Fruit fly (Drosophila melanogaster): ENCODE data around the gene CG33203.

The CG33203 gene

DNA sequence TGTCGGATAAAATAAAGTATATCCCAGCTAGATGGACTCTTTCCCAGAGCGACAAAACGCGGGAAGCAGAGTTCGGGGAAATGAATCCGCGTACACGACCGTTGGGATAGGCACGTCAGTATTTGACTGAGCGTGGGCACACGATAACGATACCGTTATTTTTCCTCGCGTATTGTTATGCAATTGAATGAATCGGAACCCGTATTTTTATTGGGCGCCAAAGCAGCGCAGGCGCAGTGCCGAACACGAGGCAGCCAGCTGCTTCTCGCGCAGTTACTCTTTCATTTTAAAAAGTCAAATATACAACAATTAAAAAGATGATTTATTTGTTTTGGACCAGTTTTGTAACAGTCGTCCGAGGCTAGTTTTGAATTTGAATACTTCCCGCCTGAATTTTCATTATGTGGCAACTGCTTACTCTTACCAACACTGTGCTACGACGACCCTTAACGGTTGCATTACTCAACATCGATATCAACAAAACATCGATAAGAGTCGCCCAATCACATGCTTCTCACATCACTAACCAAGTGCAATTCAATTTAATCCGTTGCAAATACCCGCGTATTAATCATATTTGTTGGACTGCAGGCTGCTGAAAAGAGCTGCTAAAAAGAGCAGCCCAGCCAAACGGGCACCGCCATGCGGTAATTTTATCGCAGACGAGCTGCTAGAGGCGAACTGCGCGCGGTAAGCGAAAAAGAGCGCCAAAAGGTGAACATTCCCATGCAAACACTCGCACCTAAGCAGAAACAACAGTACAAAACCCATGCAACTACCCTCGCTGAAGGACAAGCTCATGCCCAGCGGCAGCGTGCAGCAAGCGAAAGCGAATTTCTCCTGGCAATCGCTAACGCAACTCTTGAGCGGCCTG lies at the start of gene CG33203, which contains the start of gene Doa:
TSS of gene CG33203 (minus strand) at position 151 of the 874 bp plus-strand sequence.
TSS of gene Doa (plus strand) at position 515 of the 874 bp plus-strand sequence.
- TF ChIP-seq CG12605 (GFP tag; IDR thresholded peaks at IDR 0.05): no peak
- peak; percentile 35; the same call in 1 of the 3 replicates for TF ChIP-seq CG4496 (GFP tag; IDR thresholded peaks at IDR 0.05)
- 0 out of 2 replicates have a peak, but pooled peaks have one; percentile 12 for TF ChIP-seq Ets98B (GFP tag; IDR thresholded peaks at IDR 0.05)
- no peak for TF ChIP-seq Snoo (tag; optimal IDR thresholded peaks at IDR 0.05)

DNA sequence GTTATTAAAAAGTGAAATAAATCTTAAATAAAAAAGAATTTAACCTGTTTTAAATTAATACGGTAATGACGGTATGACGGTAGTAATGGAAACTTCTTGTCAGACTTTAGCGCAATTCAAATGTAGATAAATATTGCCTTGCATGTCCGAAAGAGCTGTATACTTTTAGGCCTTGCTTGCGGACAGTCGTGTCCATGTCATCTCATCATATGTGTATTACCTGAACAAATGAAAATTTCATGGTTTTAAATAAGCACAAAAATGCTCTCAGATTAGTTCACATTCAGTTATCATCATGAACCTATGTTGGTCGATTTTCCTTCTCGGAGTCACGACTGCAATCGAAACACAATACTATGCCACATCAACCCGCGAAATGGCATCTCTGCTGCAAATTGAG lies 35.2 kb upstream of the CG33203 start, which contains the start of gene CG11828:
TSS of gene CG11828 (plus strand) at position 301 of the 400 bp plus-strand sequence.
- TF ChIP-seq gl (tag; optimal IDR thresholded peaks at IDR 0.05) (no peak), CG9948 (tag; optimal IDR thresholded peaks at IDR 0.05) (no peak), CG14655 (GFP tag; optimal IDR thresholded peaks at IDR 0.05) (no peak), Snoo (tag; optimal IDR thresholded peaks at IDR 0.05) (no peak), rn (GFP tag; IDR thresholded peaks at IDR 0.05) (no peak), D1 (tag; optimal IDR thresholded peaks at IDR 0.05) (no peak), EcR (GFP tag; optimal IDR thresholded peaks at IDR 0.05) (no peak), CG17806 (tag; optimal IDR thresholded peaks at IDR 0.05) (no peak), CG13204 (GFP tag; optimal IDR thresholded peaks at IDR 0.05) (no peak), Pif1B (GFP tag; optimal IDR thresholded peaks at IDR 0.05) (no peak), fd96Ca (GFP tag; IDR thresholded peaks at IDR 0.05) (no peak), CG8159 (tag; optimal IDR thresholded peaks at IDR 0.05) (no peak), CG8301 (tag; optimal IDR thresholded peaks at IDR 0.05) (no peak), CG32121 (GFP tag; IDR thresholded peaks at IDR 0.05) (no peak), Ets98B (GFP tag; IDR thresholded peaks at IDR 0.05) (no peak), Pif1A (GFP tag; optimal IDR thresholded peaks at IDR 0.05) (no peak), CG15710 (tag; optimal IDR thresholded peaks at IDR 0.05) (no peak), CG4496 (GFP tag; IDR thresholded peaks at IDR 0.05) (no peak), CG34367 (tag; optimal IDR thresholded peaks at IDR 0.05) (no peak)

DNA sequence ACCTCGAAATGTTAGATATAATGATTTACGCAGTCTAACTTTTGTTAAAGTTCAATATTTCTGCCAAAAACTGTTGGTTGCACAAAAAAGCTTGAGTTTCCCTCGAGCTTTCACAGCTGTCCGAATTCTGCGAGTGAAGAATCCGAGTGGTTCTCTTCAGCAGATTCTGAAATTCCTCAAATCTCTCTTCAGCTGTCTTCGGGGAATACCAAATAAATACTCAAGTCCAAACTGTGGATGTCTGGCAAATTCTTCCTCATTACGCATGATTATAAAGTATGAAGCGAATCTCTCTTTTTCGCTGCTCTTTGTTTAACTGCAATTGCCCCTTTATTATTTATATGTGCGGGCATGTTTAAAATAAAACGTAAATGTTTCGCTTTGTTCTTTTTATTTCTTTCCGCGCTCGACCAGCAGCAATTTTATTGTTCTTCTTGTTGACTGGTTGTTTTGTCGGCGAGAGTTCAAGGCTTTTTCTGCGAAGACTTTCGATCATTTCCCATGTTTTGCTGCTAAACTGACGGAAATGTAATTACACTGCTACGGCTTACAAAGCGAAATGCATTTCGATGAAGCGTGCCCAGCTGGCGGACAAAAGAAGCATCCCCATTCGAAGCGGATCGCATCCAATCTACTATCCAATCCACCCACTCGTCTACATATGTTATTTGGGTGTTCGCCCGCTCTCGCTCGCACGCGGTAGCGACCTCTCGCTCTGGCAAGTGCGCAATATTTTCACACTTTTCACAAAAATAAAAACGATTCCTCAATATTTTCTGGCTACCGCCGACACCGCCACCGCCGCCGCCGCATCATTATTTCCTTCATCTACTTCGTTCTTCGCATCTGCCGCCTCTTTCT lies 26.6 kb upstream of the CG33203 start:
- TF ChIP-seq CG13204 (GFP tag; optimal IDR thresholded peaks at IDR 0.05) (peak; percentile 76), D1 (tag; optimal IDR thresholded peaks at IDR 0.05) (no peak), fd96Ca (GFP tag; IDR thresholded peaks at IDR 0.05) (no peak), CG4496 (GFP tag; IDR thresholded peaks at IDR 0.05) (no peak), CG12605 (GFP tag; IDR thresholded peaks at IDR 0.05) (peak; percentile 71; the same call in 1 of the 2 replicates), rn (GFP tag; IDR thresholded peaks at IDR 0.05) (no peak), EcR (GFP tag; optimal IDR thresholded peaks at IDR 0.05) (peak; percentile 89), Pif1B (GFP tag; optimal IDR thresholded peaks at IDR 0.05) (no peak), CG10348 (GFP tag; IDR thresholded peaks at IDR 0.05) (no peak), CG8301 (tag; optimal IDR thresholded peaks at IDR 0.05) (no peak), CG14655 (GFP tag; optimal IDR thresholded peaks at IDR 0.05) (peak; percentile 72), CG9948 (tag; optimal IDR thresholded peaks at IDR 0.05) (no peak), CG32121 (GFP tag; IDR thresholded peaks at IDR 0.05) (no peak), CG8159 (tag; optimal IDR thresholded peaks at IDR 0.05) (peak; percentile 53), CG15710 (tag; optimal IDR thresholded peaks at IDR 0.05) (peak; percentile 63), CG34367 (tag; optimal IDR thresholded peaks at IDR 0.05) (peak; percentile 59), CG17806 (tag; optimal IDR thresholded peaks at IDR 0.05) (peak; percentile 48), Snoo (tag; optimal IDR thresholded peaks at IDR 0.05) (no peak), gl (tag; optimal IDR thresholded peaks at IDR 0.05) (peak; percentile 90), Pif1A (GFP tag; optimal IDR thresholded peaks at IDR 0.05) (peak; percentile 49), Ets98B (GFP tag; IDR thresholded peaks at IDR 0.05) (no peak; the same call in 1 of the 2 replicates)

DNA sequence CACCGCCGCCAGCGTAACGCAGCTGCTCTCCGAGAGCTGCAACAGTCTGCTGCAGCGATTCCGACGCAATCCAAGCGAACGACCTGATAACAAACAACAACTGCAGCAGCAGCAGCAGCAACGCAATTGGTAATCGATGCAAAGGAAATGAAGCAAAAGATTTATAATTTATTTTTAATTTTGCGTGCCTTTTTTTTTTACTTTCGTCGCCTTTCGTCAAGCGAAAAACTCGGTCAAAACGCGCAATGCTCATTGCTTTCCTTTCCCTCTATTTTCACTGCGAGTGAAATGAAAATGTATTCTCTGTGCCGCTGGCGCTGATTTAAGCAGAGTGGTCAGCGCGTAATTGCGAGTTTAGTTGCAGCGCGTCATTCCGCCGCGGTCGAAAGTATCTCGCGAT lies 25.5 kb upstream of the CG33203 start:
- TF ChIP-seq rn (GFP tag; IDR thresholded peaks at IDR 0.05) (no peak), CG4496 (GFP tag; IDR thresholded peaks at IDR 0.05) (no peak), CG13204 (GFP tag; optimal IDR thresholded peaks at IDR 0.05) (no peak), CG32121 (GFP tag; IDR thresholded peaks at IDR 0.05) (peak; percentile 30; the same call in 1 of the 2 replicates), CG15710 (tag; optimal IDR thresholded peaks at IDR 0.05) (no peak), Snoo (tag; optimal IDR thresholded peaks at IDR 0.05) (no peak), EcR (GFP tag; optimal IDR thresholded peaks at IDR 0.05) (no peak), D1 (tag; optimal IDR thresholded peaks at IDR 0.05) (no peak), Pif1A (GFP tag; optimal IDR thresholded peaks at IDR 0.05) (peak; percentile 1), Pif1B (GFP tag; optimal IDR thresholded peaks at IDR 0.05) (no peak), gl (tag; optimal IDR thresholded peaks at IDR 0.05) (peak; percentile 53), CG9948 (tag; optimal IDR thresholded peaks at IDR 0.05) (no peak), Ets98B (GFP tag; IDR thresholded peaks at IDR 0.05) (no peak), CG8159 (tag; optimal IDR thresholded peaks at IDR 0.05) (no peak), CG8301 (tag; optimal IDR thresholded peaks at IDR 0.05) (peak; percentile 39), CG10348 (GFP tag; IDR thresholded peaks at IDR 0.05) (no peak), CG34367 (tag; optimal IDR thresholded peaks at IDR 0.05) (no peak), CG14655 (GFP tag; optimal IDR thresholded peaks at IDR 0.05) (peak; percentile 27), CG17806 (tag; optimal IDR thresholded peaks at IDR 0.05) (no peak), fd96Ca (GFP tag; IDR thresholded peaks at IDR 0.05) (0 out of 3 replicates have a peak, but pooled peaks have one; percentile 21), CG12605 (GFP tag; IDR thresholded peaks at IDR 0.05) (no peak)

All from whole organism, pupa.